Worm (Caenorhabditis elegans) whole organism, young adult: Measurements from ENCODE around the gene Y60C6A.3.

ENCODE experiments used
- B0336.3 ChIP-seq: fragments of 200-800 bp; sonication (Bioruptor generic); IDR thresholded peaks from 2 replicates; pipeline ENCODE4 v1.3.6; 2022; ENCODE audit warnings: missing genetic modification characterization, missing compliant biosample characterization
- F22D6.2 ChIP-seq: sonication (generic microtip); optimal IDR thresholded peaks from 2 replicates; lab custom pipeline; 2016; ENCODE audit warnings: mild to moderate bottlenecking, missing genetic modification characterization, missing compliant biosample characterization
- F49E8.2 ChIP-seq: sonication (generic microtip); optimal IDR thresholded peaks from 3 replicates; lab custom pipeline; 2017; ENCODE audit warnings: missing genetic modification characterization, mild to moderate bottlenecking, missing compliant biosample characterization, antibody characterized with exemption, moderate library complexity; ENCODE audit not compliant: insufficient read depth
- T26A5.8 ChIP-seq: sonication (generic microtip); optimal IDR thresholded peaks from 2 replicates; lab custom pipeline; 2016; ENCODE audit warnings: missing genetic modification characterization, missing compliant biosample characterization
- Y79H2A.3 ChIP-seq: fragments of 200-800 bp; sonication (Bioruptor generic); conservative IDR thresholded peaks from 2 replicates; pipeline ENCODE4 v1.3.6; 2022; ENCODE audit warnings: missing genetic modification reagents, missing genetic modification characterization, missing compliant biosample characterization
- akir-1 ChIP-seq: fragments of 200-800 bp; sonication (Bioruptor generic); optimal IDR thresholded peaks from 2 replicates; lab custom pipeline; 2018; ENCODE audit warnings: mild to moderate bottlenecking, missing genetic modification characterization, moderate library complexity, missing compliant biosample characterization
- aptf-3 ChIP-seq: fragments of 200-800 bp; sonication (Bioruptor generic); IDR thresholded peaks from 2 replicates; pipeline ENCODE4 v1.3.6; 2022; ENCODE audit warnings: missing genetic modification characterization, missing compliant biosample characterization
- attf-3 ChIP-seq: fragments of 200-800 bp; sonication (Bioruptor generic); conservative IDR thresholded peaks from 2 replicates; pipeline ENCODE4 v1.3.6; 2022; ENCODE audit warnings: missing genetic modification reagents, missing genetic modification characterization, missing compliant biosample characterization
- bed-1 ChIP-seq: fragments of 200-800 bp; sonication (Bioruptor generic); IDR thresholded peaks from 2 replicates; pipeline ENCODE4 v1.3.6; 2022; ENCODE audit warnings: missing genetic modification reagents, missing genetic modification characterization, missing compliant biosample characterization
- ccch-3 ChIP-seq: fragments of 200-800 bp; sonication (Bioruptor generic); optimal IDR thresholded peaks from 2 replicates; lab custom pipeline; 2018; ENCODE audit warnings: mild to moderate bottlenecking, missing genetic modification characterization, missing compliant biosample characterization
- ceh-27 ChIP-seq: fragments of 200-800 bp; sonication (Bioruptor generic); optimal IDR thresholded peaks from 2 replicates; lab custom pipeline; 2018; ENCODE audit warnings: mild to moderate bottlenecking, missing genetic modification characterization, moderate library complexity, missing compliant biosample characterization
- dox-1 ChIP-seq: fragments of 200-800 bp; sonication (Bioruptor generic); IDR thresholded peaks from 2 replicates; pipeline ENCODE4 v1.3.6; 2022; ENCODE audit warnings: missing genetic modification reagents, missing genetic modification characterization, missing compliant biosample characterization
- egrh-3 ChIP-seq: fragments of 200-800 bp; sonication (Bioruptor generic); IDR thresholded peaks from 2 replicates; pipeline ENCODE4 v1.3.6; 2022; ENCODE audit warnings: missing genetic modification reagents, missing genetic modification characterization, missing compliant biosample characterization
- hmg-1.2 ChIP-seq: fragments of 200-800 bp; sonication (Bioruptor generic); IDR thresholded peaks from 2 replicates; pipeline ENCODE4 v1.3.6; 2022; ENCODE audit warnings: missing genetic modification reagents, missing genetic modification characterization, missing compliant biosample characterization
- hrde-1 ChIP-seq: sonication (generic microtip); optimal IDR thresholded peaks from 2 replicates; lab custom pipeline; 2016; ENCODE audit warnings: missing genetic modification characterization, mild to moderate bottlenecking, missing compliant biosample characterization, moderate library complexity, missing genotype, missing genetic modification reagents, borderline replicate concordance
- hsf-1 ChIP-seq: fragments of 200-800 bp; sonication (Bioruptor generic); IDR thresholded peaks from 2 replicates; pipeline ENCODE4 v1.3.6; 2022; ENCODE audit warnings: missing genetic modification reagents, missing genetic modification characterization, missing compliant biosample characterization
- lag-1 ChIP-seq: fragments of 200-800 bp; sonication (Bioruptor generic); IDR thresholded peaks from 2 replicates; pipeline ENCODE4 v1.3.6; 2022; ENCODE audit warnings: missing genetic modification reagents, missing genetic modification characterization, missing compliant biosample characterization
- let-526 ChIP-seq: fragments of 200-800 bp; sonication (Bioruptor generic); IDR thresholded peaks from 2 replicates; pipeline ENCODE4 v1.3.6; 2022; ENCODE audit warnings: missing genetic modification reagents, missing genetic modification characterization, missing compliant biosample characterization
- lin-35 ChIP-seq, 3 experiments: fragments of 150-350 bp in 2 of 3; sonication (generic microtip) in 1 of 3; optimal IDR thresholded peaks; 2 replicates each; lab custom pipeline; 2014 to 2018; ENCODE audit warnings: missing biosample characterization in 3 of 3, missing genetic modification characterization in 3 of 3, missing genetic modification reagents in 3 of 3
- lin-54 ChIP-seq: fragments of 200-800 bp; sonication (Bioruptor generic); optimal IDR thresholded peaks from 2 replicates; lab custom pipeline; 2018; ENCODE audit warnings: mild to moderate bottlenecking, missing genetic modification characterization, missing compliant biosample characterization
- lsy-27 ChIP-seq: sonication (generic microtip); optimal IDR thresholded peaks from 2 replicates; lab custom pipeline; 2017; ENCODE audit warnings: missing genetic modification characterization, mild to moderate bottlenecking, missing compliant biosample characterization, antibody characterized with exemption, missing genotype, borderline replicate concordance; ENCODE audit not compliant: insufficient read depth
- madf-10 ChIP-seq: sonication (generic microtip); optimal IDR thresholded peaks from 2 replicates; lab custom pipeline; 2016; ENCODE audit warnings: mild to moderate bottlenecking, missing genetic modification characterization, missing compliant biosample characterization
- mcd-1 ChIP-seq: fragments of 200-800 bp; sonication (Bioruptor generic); IDR thresholded peaks from 2 replicates; pipeline ENCODE4 v1.3.6; 2022; ENCODE audit warnings: missing genetic modification reagents, missing genetic modification characterization, missing compliant biosample characterization
- mxl-1 ChIP-seq: sonication (generic microtip); optimal IDR thresholded peaks from 2 replicates; lab custom pipeline; 2016; ENCODE audit warnings: missing genetic modification characterization, missing compliant biosample characterization
- nhr-120 ChIP-seq: fragments of 200-800 bp; sonication (Bioruptor generic); IDR thresholded peaks from 2 replicates; pipeline ENCODE4 v1.3.6; 2022; ENCODE audit warnings: missing genetic modification characterization, missing compliant biosample characterization
- nhr-80 ChIP-seq: sonication (generic microtip); optimal IDR thresholded peaks from 2 replicates; lab custom pipeline; 2016; ENCODE audit warnings: missing genetic modification characterization, missing compliant biosample characterization
- rec-8 ChIP-seq, 2 experiments: sonication (generic microtip); optimal IDR thresholded peaks; 2 replicates each; lab custom pipeline; 2016; ENCODE audit warnings: mild to moderate bottlenecking in 2 of 2, missing genetic modification characterization in 2 of 2, missing genetic modification reagents in 2 of 2, missing genotype in 2 of 2, missing biosample characterization in 1 of 2, missing compliant biosample characterization in 1 of 2, moderate library complexity in 1 of 2
- snpc-1.1 ChIP-seq: sonication (generic microtip); optimal IDR thresholded peaks from 2 replicates; lab custom pipeline; 2017; ENCODE audit warnings: missing genetic modification characterization, mild to moderate bottlenecking, missing compliant biosample characterization, antibody characterized with exemption, moderate library complexity, missing genotype, missing genetic modification reagents; ENCODE audit not compliant: insufficient read depth
- snpc-1.3 ChIP-seq: sonication (generic microtip); optimal IDR thresholded peaks from 2 replicates; lab custom pipeline; 2017; ENCODE audit warnings: missing genetic modification characterization, mild to moderate bottlenecking, missing compliant biosample characterization, antibody characterized with exemption, moderate library complexity, missing genotype, missing genetic modification reagents; ENCODE audit not compliant: insufficient read depth
- snpc-3.4 ChIP-seq: sonication (generic microtip); optimal IDR thresholded peaks from 2 replicates; lab custom pipeline; 2017; ENCODE audit warnings: missing genetic modification characterization, mild to moderate bottlenecking, missing compliant biosample characterization, antibody characterized with exemption, moderate library complexity, missing genotype, missing genetic modification reagents
- sptf-2 ChIP-seq: fragments of 200-800 bp; sonication (Bioruptor generic); optimal IDR thresholded peaks from 2 replicates; lab custom pipeline; 2018; ENCODE audit warnings: mild to moderate bottlenecking, missing genetic modification characterization, missing compliant biosample characterization
- tbp1 ChIP-seq: fragments of 200-800 bp; sonication (Bioruptor generic); optimal IDR thresholded peaks from 2 replicates; lab custom pipeline; 2018; ENCODE audit warnings: mild to moderate bottlenecking, missing genetic modification characterization, missing compliant biosample characterization
- unc-130 ChIP-seq: sonication (generic microtip); optimal IDR thresholded peaks from 2 replicates; lab custom pipeline; 2016; ENCODE audit warnings: missing genetic modification reagents, missing genetic modification characterization, missing compliant biosample characterization
- unc-62 ChIP-seq: fragments of 150-350 bp; optimal IDR thresholded peaks from 2 replicates; lab custom pipeline; 2014; ENCODE audit warnings: missing biosample characterization, missing genetic modification reagents, missing genetic modification characterization
- zfh-2 ChIP-seq: fragments of 200-800 bp; sonication (Bioruptor generic); conservative IDR thresholded peaks from 2 replicates; pipeline ENCODE4 v1.3.6; 2022; ENCODE audit warnings: missing genetic modification reagents, missing genetic modification characterization, missing compliant biosample characterization
- ztf-18 ChIP-seq: sonication (generic microtip); optimal IDR thresholded peaks from 2 replicates; lab custom pipeline; 2016; ENCODE audit warnings: missing genotype, mild to moderate bottlenecking, missing genetic modification characterization, missing compliant biosample characterization
- ztf-25 ChIP-seq: fragments of 200-800 bp; sonication (Bioruptor generic); IDR thresholded peaks from 2 replicates; pipeline ENCODE4 v1.3.6; 2022; ENCODE audit warnings: missing genetic modification reagents, missing genetic modification characterization, missing compliant biosample characterization
- ztf-28 ChIP-seq: fragments of 200-800 bp; sonication (Bioruptor generic); IDR thresholded peaks from 2 replicates; pipeline ENCODE4 v1.3.6; 2022; ENCODE audit warnings: missing genetic modification reagents, missing genetic modification characterization, missing compliant biosample characterization
- ztf-3 ChIP-seq: fragments of 200-800 bp; sonication (Bioruptor generic); optimal IDR thresholded peaks from 2 replicates; lab custom pipeline; 2018; ENCODE audit warnings: mild to moderate bottlenecking, missing genetic modification characterization, missing compliant biosample characterization
- ztf-6 ChIP-seq: fragments of 200-800 bp; sonication (Bioruptor generic); IDR thresholded peaks from 2 replicates; pipeline ENCODE4 v1.3.6; 2022; ENCODE audit warnings: missing genetic modification reagents, missing genetic modification characterization, missing compliant biosample characterization

The Y60C6A.3 gene

DNA sequence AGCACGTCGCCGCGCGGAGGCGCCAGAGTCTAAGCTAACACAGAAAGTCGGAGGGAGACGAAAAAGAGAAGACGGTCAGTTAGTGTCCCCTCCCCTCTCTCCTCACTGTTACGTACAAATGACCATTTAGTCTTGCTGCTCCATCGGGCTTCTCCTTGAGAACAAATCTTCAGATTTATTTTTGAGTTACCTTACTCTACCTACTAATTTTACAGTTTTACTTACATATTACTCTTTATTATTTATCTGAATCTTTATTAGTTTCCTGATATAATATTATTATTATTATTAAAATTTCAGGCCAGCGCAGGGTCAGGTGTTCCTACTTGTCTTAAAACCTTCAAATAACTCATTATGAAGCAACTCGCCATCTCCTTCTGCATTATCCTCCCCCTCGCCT is 15.2 kb downstream of the Y60C6A.3 start, which contains the start of gene R02F11.1:
R02F11.1 (plus strand) TSS at position 301 of the 400 bp plus-strand sequence.
- TF ChIP-seq unc-62 (GFP tag; lab: Kevin White, UChicago) (no peak), ztf-6 (no peak), lin-54 (no peak), mxl-1 (tag; lab: Kevin White, UChicago) (no peak), nhr-120 (GFP tag; lab: Robert Waterston, UW) (no peak), hsf-1 (0 out of 2 replicates have a peak, but pooled peaks have one; percentile 22)

DNA sequence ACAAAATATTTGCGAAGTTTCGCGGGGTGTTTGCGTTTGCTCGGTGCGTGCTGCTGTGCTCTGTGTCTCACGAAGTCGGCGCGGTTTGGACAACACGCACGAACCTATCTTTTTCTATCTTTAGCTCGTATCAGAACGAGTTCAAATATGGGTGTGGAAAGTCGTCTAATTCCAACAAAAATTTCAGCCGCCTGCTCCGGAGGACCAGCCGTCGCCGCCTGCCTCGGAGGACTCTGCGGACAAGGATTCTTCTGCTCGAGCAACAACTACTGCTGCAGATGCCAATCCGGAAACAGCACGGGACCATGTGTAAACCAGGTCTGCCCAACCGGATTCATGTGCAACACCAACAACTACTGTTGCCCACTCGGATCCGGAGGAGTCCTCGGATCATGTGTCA is 16.3 kb downstream of the Y60C6A.3 start:
- TF ChIP-seq ztf-25: 0 out of 2 replicates have a peak, but pooled peaks have one; percentile 10
- TF ChIP-seq zfh-2 (GFP tag; lab: Robert Waterston, UW): peak; percentile 71
- TF ChIP-seq ccch-3 (GFP tag; lab: Kevin White, UChicago): no peak
- no peak for TF ChIP-seq bed-1 (GFP tag; lab: Robert Waterston, UW)
- no peak for TF ChIP-seq lag-1 (GFP tag; lab: Robert Waterston, UW)
- no peak for TF ChIP-seq akir-1 (GFP tag; lab: Kevin White, UChicago)

ce11 chrV:4805847-4806246 is 20.2 kb downstream of the Y60C6A.3 start, which contains the start of gene R02F11.3:
TSS of gene R02F11.3 (minus strand) at chrV:4805947.
- TF ChIP-seq rec-8 (tag; optimal IDR thresholded peaks at IDR 0.05; lab: Kevin White, UChicago) (no peak), lag-1 (GFP tag; lab: Robert Waterston, UW) (no peak), snpc-1.1 (tag; lab: Kevin White, UChicago) (no peak), F49E8.2 (no peak), let-526 (GFP tag; lab: Robert Waterston, UW) (no peak), hrde-1 (no peak), dox-1 (GFP tag; lab: Robert Waterston, UW) (no peak), F22D6.2 (tag; lab: Kevin White, UChicago) (no peak)
- TF ChIP-seq, all 124 proteins: peak for 0

- TF ChIP-seq hmg-1.2: peak; percentile 28; the same call in 1 of the 2 replicates
- TF ChIP-seq lin-35 (GFP tag; optimal IDR thresholded peaks at IDR 0.05; lab: Kevin White, UChicago): no peak
- no peak for TF ChIP-seq aptf-3
Measured at ce11 chrV:4806859-4807258, 21.3 kb downstream of the Y60C6A.3 start.

DNA sequence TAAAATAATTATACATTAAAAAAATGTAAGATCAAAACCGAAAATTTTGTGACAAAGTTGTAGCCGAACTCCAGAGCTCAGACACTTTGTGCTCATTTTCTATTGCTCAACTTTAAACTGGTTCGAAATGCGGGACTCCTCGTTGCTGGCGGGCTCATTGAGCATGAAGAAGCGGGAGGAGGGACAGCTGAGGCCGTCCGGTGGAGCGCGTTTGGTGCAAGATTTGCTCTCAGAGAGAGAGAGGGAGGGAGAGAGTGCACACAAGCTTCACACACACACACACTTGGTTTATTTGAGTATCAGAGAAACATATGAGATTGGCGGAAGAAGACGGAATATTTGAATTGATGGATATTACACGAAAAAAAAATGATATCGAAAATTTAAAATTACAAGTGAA is 25.1 kb downstream of the Y60C6A.3 start:
- no peak for TF ChIP-seq unc-130 (GFP tag; lab: Kevin White, UChicago)
- TF ChIP-seq ceh-27 (GFP tag; lab: Kevin White, UChicago): peak; percentile 5
- no peak for TF ChIP-seq snpc-1.3
- no peak for TF ChIP-seq ztf-3
- no peak for TF ChIP-seq T26A5.8 (tag; lab: Kevin White, UChicago)
- no peak for TF ChIP-seq lag-1 (GFP tag; lab: Robert Waterston, UW)
- no peak for TF ChIP-seq ztf-18 (tag; lab: Kevin White, UChicago)
- no peak for TF ChIP-seq B0336.3
- no peak for TF ChIP-seq ztf-28 (GFP tag; lab: Robert Waterston, UW)
- TF ChIP-seq Y79H2A.3 (GFP tag; lab: Robert Waterston, UW): no peak
- TF ChIP-seq lsy-27 (tag; lab: Kevin White, UChicago): no peak
- no peak for TF ChIP-seq bed-1 (GFP tag; lab: Robert Waterston, UW)
- TF ChIP-seq lin-54: no peak
- TF ChIP-seq attf-3 (GFP tag; lab: Robert Waterston, UW): no peak
- TF ChIP-seq mxl-1 (tag; lab: Kevin White, UChicago): no peak
- TF ChIP-seq sptf-2 (GFP tag; lab: Kevin White, UChicago): no peak
- no peak for TF ChIP-seq tbp1 (GFP tag; lab: Kevin White, UChicago)
- TF ChIP-seq F49E8.2: no peak
- peak; percentile 60 for TF ChIP-seq mcd-1 (GFP tag; lab: Robert Waterston, UW)
- TF ChIP-seq snpc-3.4 (tag; lab: Kevin White, UChicago): no peak
- TF ChIP-seq egrh-3 (GFP tag; lab: Robert Waterston, UW): peak; percentile 54; the same call in 1 of the 2 replicates
- TF ChIP-seq madf-10 (tag; lab: Kevin White, UChicago): no peak
- no peak for TF ChIP-seq ztf-25
- TF ChIP-seq nhr-80 (tag; lab: Kevin White, UChicago): no peak
